Worm (Caenorhabditis elegans) whole organism, L2 larva: Measurements from ENCODE around the gene C02D5.2.

ENCODE experiments used
- C34F6.9 ChIP-seq: fragments of 150-350 bp; optimal IDR thresholded peaks from 2 replicates; lab custom pipeline; 2014; ENCODE audit warnings: missing biosample characterization, missing genetic modification characterization
- F13H6.1 ChIP-seq: sonication (generic microtip); optimal IDR thresholded peaks from 2 replicates; lab custom pipeline; 2016; ENCODE audit warnings: missing genetic modification characterization, missing compliant biosample characterization
- R02D3.7 ChIP-seq: fragments of 150-350 bp; optimal IDR thresholded peaks from 2 replicates; lab custom pipeline; 2014; ENCODE audit warnings: missing biosample characterization, missing genetic modification characterization
- Y55F3AM.14 ChIP-seq: fragments of 200-800 bp; sonication (Bioruptor generic); optimal IDR thresholded peaks from 2 replicates; lab custom pipeline; 2018; ENCODE audit warnings: mild to moderate bottlenecking, missing genetic modification characterization, missing compliant biosample characterization
- alr-1 ChIP-seq: fragments of 150-350 bp; optimal IDR thresholded peaks from 2 replicates; lab custom pipeline; 2014; ENCODE audit warnings: missing biosample characterization, missing genetic modification characterization
- ama-1 ChIP-seq: fragments of 150-350 bp; optimal IDR thresholded peaks from 2 replicates; lab custom pipeline; 2018; ENCODE audit warnings: inconsistent platforms
- blmp-1 ChIP-seq: sonication (generic microtip); optimal IDR thresholded peaks from 2 replicates; lab custom pipeline; 2017; ENCODE audit warnings: missing genetic modification characterization, mild to moderate bottlenecking, missing compliant biosample characterization, antibody characterized with exemption, moderate library complexity; ENCODE audit not compliant: insufficient read depth
- ceh-16 ChIP-seq: fragments of 150-350 bp; optimal IDR thresholded peaks from 2 replicates; lab custom pipeline; 2014; ENCODE audit warnings: missing biosample characterization, missing genetic modification characterization
- crh-2 ChIP-seq: sonication (generic microtip); optimal IDR thresholded peaks from 2 replicates; lab custom pipeline; 2017; ENCODE audit warnings: missing biosample characterization, missing genetic modification characterization
- dmd-4 ChIP-seq: sonication (generic microtip); optimal IDR thresholded peaks from 2 replicates; lab custom pipeline; 2017; ENCODE audit warnings: missing biosample characterization, missing genetic modification characterization
- egl-27 ChIP-seq: sonication (generic microtip); optimal IDR thresholded peaks from 3 replicates; lab custom pipeline; 2017; ENCODE audit warnings: missing biosample characterization, missing genetic modification reagents, missing genetic modification characterization
- fos-1 ChIP-seq: fragments of 150-350 bp; optimal IDR thresholded peaks from 2 replicates; lab custom pipeline; 2014; ENCODE audit warnings: missing biosample characterization, missing genetic modification characterization
- gmeb-1 ChIP-seq: fragments of 150-350 bp; optimal IDR thresholded peaks from 2 replicates; lab custom pipeline; 2014; ENCODE audit warnings: missing biosample characterization, missing genetic modification characterization
- lin-13 ChIP-seq: fragments of 150-350 bp; optimal IDR thresholded peaks from 2 replicates; lab custom pipeline; 2014; ENCODE audit warnings: missing biosample characterization, missing genetic modification reagents, missing genetic modification characterization
- lin-39 ChIP-seq: fragments of 150-350 bp; optimal IDR thresholded peaks from 2 replicates; lab custom pipeline; 2014; ENCODE audit warnings: missing biosample characterization, missing genetic modification reagents, missing genetic modification characterization
- lsy-2 ChIP-seq, 2 experiments: fragments of 150-350 bp in 1 of 2; sonication (generic microtip) in 1 of 2; optimal IDR thresholded peaks; 2 replicates each; lab custom pipeline; 2014 to 2017; ENCODE audit warnings: missing biosample characterization in 2 of 2, missing genetic modification characterization in 2 of 2
- nhr-10 ChIP-seq: sonication (generic microtip); optimal IDR thresholded peaks from 2 replicates; lab custom pipeline; 2017; ENCODE audit warnings: missing biosample characterization, missing genetic modification characterization
- nhr-12 ChIP-seq: fragments of 150-350 bp; optimal IDR thresholded peaks from 2 replicates; lab custom pipeline; 2014; ENCODE audit warnings: missing biosample characterization, missing genetic modification characterization
- nhr-129 ChIP-seq: fragments of 150-350 bp; optimal IDR thresholded peaks from 2 replicates; lab custom pipeline; 2014; ENCODE audit warnings: missing biosample characterization, missing genetic modification characterization
- nhr-21 ChIP-seq: fragments of 150-350 bp; optimal IDR thresholded peaks from 2 replicates; lab custom pipeline; 2014; ENCODE audit warnings: missing biosample characterization, missing genetic modification characterization
- nhr-23 ChIP-seq: fragments of 150-350 bp; optimal IDR thresholded peaks from 2 replicates; lab custom pipeline; 2014; ENCODE audit warnings: missing biosample characterization, missing genetic modification reagents, missing genetic modification characterization
- nhr-237 ChIP-seq: fragments of 150-350 bp; optimal IDR thresholded peaks from 2 replicates; lab custom pipeline; 2014; ENCODE audit warnings: missing biosample characterization, missing genetic modification characterization
- nhr-25 ChIP-seq: fragments of 150-350 bp; sonication (generic microtip); optimal IDR thresholded peaks from 3 replicates; lab custom pipeline; 2014; ENCODE audit warnings: missing biosample characterization, missing genetic modification characterization
- nhr-77 ChIP-seq: fragments of 150-350 bp; optimal IDR thresholded peaks from 2 replicates; lab custom pipeline; 2014; ENCODE audit warnings: missing biosample characterization, missing genetic modification characterization
- peb-1 ChIP-seq: fragments of 150-350 bp; optimal IDR thresholded peaks from 2 replicates; lab custom pipeline; 2014; ENCODE audit warnings: missing biosample characterization, missing genetic modification characterization
- sem-4 ChIP-seq: fragments of 150-350 bp; optimal IDR thresholded peaks from 2 replicates; lab custom pipeline; 2014; ENCODE audit warnings: missing biosample characterization, missing genetic modification reagents, missing genetic modification characterization
- skn-1 ChIP-seq: sonication (generic microtip); optimal IDR thresholded peaks from 2 replicates; lab custom pipeline; 2017; ENCODE audit warnings: missing biosample characterization, missing genetic modification characterization
- sma-9 ChIP-seq, 2 experiments: fragments of 150-350 bp in 1 of 2; sonication (generic microtip) in 1 of 2; optimal IDR thresholded peaks; 2 replicates each; lab custom pipeline; 2014 to 2016; ENCODE audit warnings: missing genetic modification characterization in 2 of 2, mild to moderate bottlenecking in 1 of 2, missing biosample characterization in 1 of 2, missing compliant biosample characterization in 1 of 2, missing genetic modification reagents in 1 of 2, moderate library complexity in 1 of 2
- snpc-4 ChIP-seq: fragments of 150-350 bp; optimal IDR thresholded peaks from 2 replicates; lab custom pipeline; 2014; ENCODE audit warnings: missing biosample characterization, missing genetic modification characterization
- unc-39 ChIP-seq: fragments of 150-350 bp; optimal IDR thresholded peaks from 2 replicates; lab custom pipeline; 2014; ENCODE audit warnings: missing biosample characterization, missing genetic modification characterization
- unc-55 ChIP-seq: fragments of 150-350 bp; sonication (generic microtip); optimal IDR thresholded peaks from 3 replicates; lab custom pipeline; 2014; ENCODE audit warnings: missing biosample characterization, missing genetic modification reagents, missing genetic modification characterization
- unc-62 ChIP-seq: fragments of 150-350 bp; optimal IDR thresholded peaks from 2 replicates; lab custom pipeline; 2014; ENCODE audit warnings: missing biosample characterization, missing genetic modification reagents, missing genetic modification characterization
- zag-1 ChIP-seq: fragments of 150-350 bp; optimal IDR thresholded peaks from 2 replicates; lab custom pipeline; 2014; ENCODE audit warnings: missing biosample characterization, missing genetic modification characterization
- ztf-11 ChIP-seq: sonication (generic microtip); optimal IDR thresholded peaks from 2 replicates; lab custom pipeline; 2017; ENCODE audit warnings: missing biosample characterization, missing genetic modification characterization
- ztf-4 ChIP-seq: fragments of 150-350 bp; optimal IDR thresholded peaks from 2 replicates; lab custom pipeline; 2014; ENCODE audit warnings: missing biosample characterization, missing genetic modification characterization

The C02D5.2 gene

ce11 chrIII:8545515-8545914 is 11.6 kb upstream of the C02D5.2 start, which contains the start of gene ZC21.6:
ZC21.6 (minus strand) TSS chrIII:8545615.
- TF ChIP-seq sma-9 (GFP tag; optimal IDR thresholded peaks at IDR 0.05; lab: Kevin White, UChicago) (no peak), sma-9 (tag; optimal IDR thresholded peaks at IDR 0.05; lab: Kevin White, UChicago) (no peak), sem-4 (tag; lab: Kevin White, UChicago) (no peak), nhr-10 (tag; lab: Kevin White, UChicago) (no peak), nhr-25 (no peak), nhr-237 (tag; lab: Kevin White, UChicago) (no peak), nhr-77 (no peak), peb-1 (no peak), egl-27 (tag; lab: Kevin White, UChicago) (no peak), unc-55 (GFP tag; lab: Kevin White, UChicago) (no peak), ztf-11 (no peak), ceh-16 (no peak), nhr-12 (no peak), alr-1 (tag; lab: Kevin White, UChicago) (no peak), crh-2 (tag; lab: Kevin White, UChicago) (no peak), F13H6.1 (tag; lab: Kevin White, UChicago) (no peak), lin-13 (no peak), C34F6.9 (tag; lab: Kevin White, UChicago) (no peak)
- TF ChIP-seq, all 48 proteins: peak for 0

- TF ChIP-seq dmd-4 (tag; lab: Kevin White, UChicago) (no peak), lin-39 (tag; lab: Kevin White, UChicago) (no peak), R02D3.7 (tag; lab: Kevin White, UChicago) (no peak), zag-1 (tag; lab: Kevin White, UChicago) (no peak), fos-1 (tag; lab: Kevin White, UChicago) (no peak), F13H6.1 (tag; lab: Kevin White, UChicago) (no peak), nhr-77 (no peak), Y55F3AM.14 (GFP tag; lab: Kevin White, UChicago) (no peak)
Measured at ce11 chrIII:8551705-8552104, 5.4 kb upstream of the C02D5.2 start.

DNA sequence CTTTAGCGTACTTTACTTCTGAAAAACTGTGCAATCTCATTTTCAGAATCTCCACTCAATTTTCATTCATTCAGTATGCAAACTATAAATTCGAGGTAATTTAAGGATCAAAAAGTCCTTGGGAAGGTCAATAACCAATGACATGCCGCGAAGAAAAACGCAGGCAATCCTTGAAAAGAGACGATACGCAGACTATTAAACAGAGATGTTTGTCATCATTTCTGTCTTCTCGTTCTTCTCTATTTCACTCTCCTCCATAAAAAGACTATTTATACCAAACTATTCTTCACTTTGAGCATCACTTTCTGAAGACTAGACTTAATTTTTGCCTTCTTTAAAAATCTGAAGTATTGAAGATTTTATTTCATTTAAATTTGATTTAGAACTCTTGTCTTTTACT is 5.0 kb upstream of the C02D5.2 start, which contains the start of gene C02D5.4:
Gene C02D5.4, plus strand, starts transcription at position 41 of the 400 bp plus-strand sequence.
- TF ChIP-seq nhr-25, result no peak
- peak; percentile 53 for TF ChIP-seq sma-9 (GFP tag; optimal IDR thresholded peaks at IDR 0.05; lab: Kevin White, UChicago)
- no peak for TF ChIP-seq sma-9 (tag; optimal IDR thresholded peaks at IDR 0.05; lab: Kevin White, UChicago)
- TF ChIP-seq nhr-23 (tag; lab: Kevin White, UChicago), result no peak
- no peak for TF ChIP-seq alr-1 (tag; lab: Kevin White, UChicago)
- TF ChIP-seq unc-62 (GFP tag; lab: Kevin White, UChicago), result no peak
- TF ChIP-seq skn-1 (tag; lab: Kevin White, UChicago), result peak; percentile 99
- peak; percentile 40 for TF ChIP-seq fos-1 (tag; lab: Kevin White, UChicago)
- TF ChIP-seq unc-55 (GFP tag; lab: Kevin White, UChicago), result peak; percentile 21
- TF ChIP-seq nhr-129, result peak; percentile 22
- TF ChIP-seq F13H6.1 (tag; lab: Kevin White, UChicago), result no peak
- TF ChIP-seq nhr-77, result no peak
- no peak for TF ChIP-seq ztf-4 (tag; lab: Kevin White, UChicago)
- peak; percentile 30 for TF ChIP-seq C34F6.9 (tag; lab: Kevin White, UChicago)

DNA sequence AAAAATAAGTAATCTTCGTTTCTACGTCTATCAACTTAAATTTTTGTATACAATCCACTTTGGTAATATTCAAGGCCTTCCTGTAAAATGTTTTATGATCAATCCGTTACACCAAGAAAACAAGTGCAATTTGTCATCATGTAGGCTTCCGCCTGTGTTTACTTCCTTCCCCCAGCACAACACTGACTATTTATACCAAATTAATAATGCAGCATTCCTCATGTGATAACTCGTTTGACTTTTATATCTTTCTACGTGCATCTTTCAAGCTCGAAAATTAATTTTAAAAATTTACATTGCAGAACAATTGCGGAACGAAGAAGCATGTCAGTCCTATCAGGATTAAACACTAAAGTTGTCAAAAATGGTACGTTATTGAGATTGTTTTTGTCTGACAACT is 2.7 kb upstream of the C02D5.2 start, which contains the start of gene gsto-2:
Gene gsto-2, plus strand, starts transcription at position 301 of the 400 bp plus-strand sequence.
- no peak for TF ChIP-seq unc-39 (tag; lab: Kevin White, UChicago)
- no peak for TF ChIP-seq ama-1
- no peak for TF ChIP-seq gmeb-1
- TF ChIP-seq nhr-21 (tag; lab: Kevin White, UChicago), result no peak

- TF ChIP-seq blmp-1 (peak; percentile 74), nhr-23 (tag; lab: Kevin White, UChicago) (no peak), ztf-4 (tag; lab: Kevin White, UChicago) (no peak), unc-55 (GFP tag; lab: Kevin White, UChicago) (no peak), lsy-2 (tag; optimal IDR thresholded peaks at IDR 0.05; lab: Kevin White, UChicago) (no peak), snpc-4 (tag; lab: Kevin White, UChicago) (no peak), C34F6.9 (tag; lab: Kevin White, UChicago) (no peak)
- TF ChIP-seq, all 48 proteins: peak for 1
Measured at ce11 chrIII:8555682-8556081, 1.5 kb upstream of the C02D5.2 start.
